Fruit fly (Drosophila melanogaster): ENCODE data around the gene CG43732.
A peak's percentile ranks its signal among the peaks of the same experiment; 100 is the strongest.

Gene CG43732

dm6 chr3R:18999906-19000451 lies 50.0 kb downstream of the CG43732 start (continued):
- TF ChIP-seq danr (GFP tag; IDR thresholded peaks at IDR 0.05): no peak
- no peak for TF ChIP-seq Doc3 (GFP tag; IDR thresholded peaks at IDR 0.05; ENCODE audit: partially characterized antibody)
- no peak for TF ChIP-seq lmd (GFP tag; IDR thresholded peaks at IDR 0.05)
- no peak for TF ChIP-seq CG30431 (GFP tag; optimal IDR thresholded peaks at IDR 0.05)
- no peak for TF ChIP-seq p53 (GFP tag; optimal IDR thresholded peaks at IDR 0.05)
- TF ChIP-seq vfl (GFP tag; optimal IDR thresholded peaks at IDR 0.05): no peak
- no peak for TF ChIP-seq CG3995 (GFP tag; optimal IDR thresholded peaks at IDR 0.05)
- no peak for TF ChIP-seq pnt (GFP tag; optimal IDR thresholded peaks at IDR 0.05)
- TF ChIP-seq E2f2 (GFP tag; IDR thresholded peaks at IDR 0.05): no peak
- no peak for TF ChIP-seq vnd (GFP tag; IDR thresholded peaks at IDR 0.05; ENCODE audit: partially characterized antibody)
- TF ChIP-seq phol (tag; optimal IDR thresholded peaks at IDR 0.05): no peak
- TF ChIP-seq luna (GFP tag; optimal IDR thresholded peaks at IDR 0.05): no peak
- no peak for TF ChIP-seq h (optimal IDR thresholded peaks at IDR 0.05)
- no peak for TF ChIP-seq bcd (GFP tag; optimal IDR thresholded peaks at IDR 0.05)
- no peak for TF ChIP-seq NK7.1 (GFP tag; optimal IDR thresholded peaks at IDR 0.05)
- TF ChIP-seq Ets97D (GFP tag; optimal IDR thresholded peaks at IDR 0.05): no peak
- TF ChIP-seq bowl (GFP tag; IDR thresholded peaks at IDR 0.05): no peak
- TF ChIP-seq Lim3 (GFP tag; IDR thresholded peaks at IDR 0.05): no peak
- TF ChIP-seq esg (GFP tag; conservative IDR thresholded peaks at IDR 0.05): no peak
- TF ChIP-seq CG9609 (GFP tag; optimal IDR thresholded peaks at IDR 0.05): no peak
- no peak for TF ChIP-seq CG7963 (GFP tag; IDR thresholded peaks at IDR 0.05; ENCODE audit: partially characterized antibody)
- TF ChIP-seq CG16779 (GFP tag; IDR thresholded peaks at IDR 0.05): no peak
- no peak for TF ChIP-seq CG8478 (optimal IDR thresholded peaks at IDR 0.05)
- TF ChIP-seq eyg (GFP tag; optimal IDR thresholded peaks at IDR 0.05): no peak
- no peak for TF ChIP-seq Dref (GFP tag; IDR thresholded peaks at IDR 0.05)
- TF ChIP-seq NC2α (GFP tag; optimal IDR thresholded peaks at IDR 0.05): no peak
- TF ChIP-seq row (GFP tag; IDR thresholded peaks at IDR 0.05): no peak
- no peak for TF ChIP-seq disco-r (GFP tag; optimal IDR thresholded peaks at IDR 0.05)
- TF ChIP-seq tup (GFP tag; optimal IDR thresholded peaks at IDR 0.05): no peak
- TF ChIP-seq Hr51 (GFP tag; optimal IDR thresholded peaks at IDR 0.05): no peak
- TF ChIP-seq Dfd (GFP tag; optimal IDR thresholded peaks at IDR 0.05): no peak
- TF ChIP-seq CG10366 (GFP tag; IDR thresholded peaks at IDR 0.05): no peak
- no peak for TF ChIP-seq Camta (GFP tag; optimal IDR thresholded peaks at IDR 0.05)
- TF ChIP-seq CG2120 (GFP tag; optimal IDR thresholded peaks at IDR 0.05): no peak
- peak; percentile 56 for TF ChIP-seq nerfin-1 (tag; optimal IDR thresholded peaks at IDR 0.05)
- no peak for TF ChIP-seq jigr1 (GFP tag; IDR thresholded peaks at IDR 0.05)
- TF ChIP-seq CG8290 (GFP tag; optimal IDR thresholded peaks at IDR 0.05): no peak
- TF ChIP-seq CG8290 (tag; optimal IDR thresholded peaks at IDR 0.05): peak in 1 of 2 experiments; percentile 11
- TF ChIP-seq sens-2 (GFP tag; IDR thresholded peaks at IDR 0.05): no peak
- no peak for TF ChIP-seq crp (GFP tag; optimal IDR thresholded peaks at IDR 0.05)
- TF ChIP-seq jumu (GFP tag; optimal IDR thresholded peaks at IDR 0.05): no peak
- TF ChIP-seq Hsf (GFP tag; optimal IDR thresholded peaks at IDR 0.05): no peak
- TF ChIP-seq CHES-1-like (GFP tag; optimal IDR thresholded peaks at IDR 0.05): no peak
- no peak for TF ChIP-seq CkIIα-i1 (GFP tag; IDR thresholded peaks at IDR 0.05)
- TF ChIP-seq corto (GFP tag; optimal IDR thresholded peaks at IDR 0.05): no peak
- no peak for TF ChIP-seq Dll (GFP tag; IDR thresholded peaks at IDR 0.05; ENCODE audit: partially characterized antibody)
- TF ChIP-seq MTF-1 (GFP tag; optimal IDR thresholded peaks at IDR 0.05; ENCODE audit: borderline replicate concordance): no peak
- no peak for TF ChIP-seq Ravus (GFP tag; IDR thresholded peaks at IDR 0.05)
- TF ChIP-seq Six4 (GFP tag; optimal IDR thresholded peaks at IDR 0.05): no peak
- TF ChIP-seq CG7839 (tag; optimal IDR thresholded peaks at IDR 0.05): no peak
- peak; percentile 50 for TF ChIP-seq fd64A (GFP tag; optimal IDR thresholded peaks at IDR 0.05)
- TF ChIP-seq Nf-YB (GFP tag; optimal IDR thresholded peaks at IDR 0.05): no peak
- TF ChIP-seq Dbx (GFP tag; IDR thresholded peaks at IDR 0.05): no peak
